Fruit fly (Drosophila melanogaster) whole organism: Measurements from ENCODE around the gene Takl2.

Experiments used
- CG8478 ChIP-seq: fragments of >200 bp; optimal IDR thresholded peaks from 2 replicates; lab custom pipeline; 2018; ENCODE audit warnings: inconsistent platforms
- Dll ChIP-seq: fragments of >200 bp; optimal IDR thresholded peaks from 2 replicates; lab custom pipeline; 2017
- EcR ChIP-seq, 2 experiments: fragments of >200 bp; optimal IDR thresholded peaks; 2 replicates each; lab custom pipeline; 2017; ENCODE audit warnings: missing biosample characterization in 2 of 2, missing genetic modification characterization in 2 of 2, missing genetic modification reagents in 2 of 2
- psq ChIP-seq: fragments of >200 bp; optimal IDR thresholded peaks from 2 replicates; lab custom pipeline; 2017
- usp ChIP-seq: fragments of >200 bp; optimal IDR thresholded peaks from 2 replicates; lab custom pipeline; 2017; ENCODE audit warnings: missing biosample characterization, missing genetic modification characterization, mixed read lengths

- TF ChIP-seq EcR (GFP tag; optimal IDR thresholded peaks at IDR 0.05; lab: Kevin White, UChicago) (no peak), CG8478 (lab: Kevin White, UChicago) (no peak), psq (no peak), Dll (lab: Kevin White, UChicago) (no peak), usp (no peak)
These were observed 7.3 kb upstream of the Takl2 start, which contains the start of the genes Dcr-1 and CG6985 for dm6 chr3R:22740930-22741329.
